Worm (Caenorhabditis elegans) whole organism, young adult: ENCODE data around the gene sra-6.

Source experiments
- B0035.1 ChIP-seq: sonication (generic microtip); optimal IDR thresholded peaks from 2 replicates; lab custom pipeline; 2016; ENCODE audit warnings: missing genetic modification characterization, mild to moderate bottlenecking, missing compliant biosample characterization, missing genotype, missing genetic modification reagents
- C06A6.2 ChIP-seq: fragments of 200-800 bp; sonication (Bioruptor generic); conservative IDR thresholded peaks from 2 replicates; pipeline ENCODE4 v1.3.6; 2022; ENCODE audit warnings: missing genetic modification characterization, missing compliant biosample characterization
- F22D6.2 ChIP-seq: sonication (generic microtip); optimal IDR thresholded peaks from 2 replicates; lab custom pipeline; 2016; ENCODE audit warnings: mild to moderate bottlenecking, missing genetic modification characterization, missing compliant biosample characterization
- F49E8.2 ChIP-seq: sonication (generic microtip); optimal IDR thresholded peaks from 3 replicates; lab custom pipeline; 2017; ENCODE audit warnings: missing genetic modification characterization, mild to moderate bottlenecking, missing compliant biosample characterization, antibody characterized with exemption, moderate library complexity; ENCODE audit not compliant: insufficient read depth
- T26A5.8 ChIP-seq: sonication (generic microtip); optimal IDR thresholded peaks from 2 replicates; lab custom pipeline; 2016; ENCODE audit warnings: missing genetic modification characterization, missing compliant biosample characterization
- Y53G8AR.9 ChIP-seq: fragments of 200-800 bp; sonication (Bioruptor generic); conservative IDR thresholded peaks from 2 replicates; pipeline ENCODE4 v1.3.6; 2022; ENCODE audit warnings: missing genetic modification reagents, missing genetic modification characterization, missing compliant biosample characterization
- ZK185.1 ChIP-seq: sonication (generic microtip); optimal IDR thresholded peaks from 2 replicates; lab custom pipeline; 2016; ENCODE audit warnings: mild to moderate bottlenecking, missing genetic modification characterization, missing compliant biosample characterization; ENCODE audit not compliant: poor library complexity, severe bottlenecking
- attf-6 ChIP-seq: fragments of 200-800 bp; sonication (Bioruptor generic); IDR thresholded peaks from 2 replicates; pipeline ENCODE4 v1.3.6; 2022; ENCODE audit warnings: missing genetic modification reagents, missing genetic modification characterization, missing compliant biosample characterization
- ccch-3 ChIP-seq: fragments of 200-800 bp; sonication (Bioruptor generic); optimal IDR thresholded peaks from 2 replicates; lab custom pipeline; 2018; ENCODE audit warnings: mild to moderate bottlenecking, missing genetic modification characterization, missing compliant biosample characterization
- ceh-40 ChIP-seq: fragments of 200-800 bp; sonication (Bioruptor generic); IDR thresholded peaks from 2 replicates; pipeline ENCODE4 v1.3.6; 2022; ENCODE audit warnings: missing genetic modification characterization, missing compliant biosample characterization
- dpl-1 ChIP-seq: fragments of 150-350 bp; optimal IDR thresholded peaks from 2 replicates; lab custom pipeline; 2014; ENCODE audit warnings: missing biosample characterization, missing genetic modification reagents, missing genetic modification characterization
- efl-1 ChIP-seq: fragments of 150-350 bp; optimal IDR thresholded peaks from 2 replicates; lab custom pipeline; 2014; ENCODE audit warnings: missing biosample characterization, missing genetic modification reagents, missing genetic modification characterization
- hlh-12 ChIP-seq: sonication (generic microtip); optimal IDR thresholded peaks from 2 replicates; lab custom pipeline; 2016; ENCODE audit warnings: missing genetic modification characterization, missing compliant biosample characterization
- hrde-1 ChIP-seq: sonication (generic microtip); optimal IDR thresholded peaks from 2 replicates; lab custom pipeline; 2016; ENCODE audit warnings: missing genetic modification characterization, mild to moderate bottlenecking, missing compliant biosample characterization, moderate library complexity, missing genotype, missing genetic modification reagents, borderline replicate concordance
- lsl-1 ChIP-seq: fragments of 200-800 bp; sonication (Bioruptor generic); optimal IDR thresholded peaks from 2 replicates; lab custom pipeline; 2018; ENCODE audit warnings: mild to moderate bottlenecking, missing genetic modification characterization, moderate library complexity, missing compliant biosample characterization
- mel-28 ChIP-seq: sonication (generic microtip); optimal IDR thresholded peaks from 2 replicates; lab custom pipeline; 2016; ENCODE audit warnings: borderline replicate concordance, mild to moderate bottlenecking, missing genetic modification characterization, missing compliant biosample characterization
- nfyb-1 ChIP-seq: fragments of 200-800 bp; sonication (Bioruptor generic); IDR thresholded peaks from 2 replicates; pipeline ENCODE4 v1.3.6; 2022; ENCODE audit warnings: missing genetic modification reagents, missing genetic modification characterization, missing compliant biosample characterization
- nhr-80 ChIP-seq: sonication (generic microtip); optimal IDR thresholded peaks from 2 replicates; lab custom pipeline; 2016; ENCODE audit warnings: missing genetic modification characterization, missing compliant biosample characterization
- rpc-1 ChIP-seq, 2 experiments: fragments of 150-350 bp in 1 of 2; sonication (generic microtip) in 1 of 2; optimal IDR thresholded peaks; 2 replicates each; lab custom pipeline; 2014 to 2018; ENCODE audit warnings: missing biosample characterization in 1 of 2, missing genetic modification characterization in 1 of 2, missing genetic modification reagents in 1 of 2, missing genotype in 1 of 2
- snpc-1.3 ChIP-seq: sonication (generic microtip); optimal IDR thresholded peaks from 2 replicates; lab custom pipeline; 2017; ENCODE audit warnings: missing genetic modification characterization, mild to moderate bottlenecking, missing compliant biosample characterization, antibody characterized with exemption, moderate library complexity, missing genotype, missing genetic modification reagents; ENCODE audit not compliant: insufficient read depth
- snpc-4 ChIP-seq, 5 experiments: fragments of 150-350 bp in 1 of 5; sonication (generic microtip) in 4 of 5; optimal IDR thresholded peaks; 2 replicates each; lab custom pipeline; 2014 to 2018; ENCODE audit warnings: missing genetic modification characterization in 5 of 5, missing biosample characterization in 3 of 5, antibody characterized with exemption in 2 of 5, mild to moderate bottlenecking in 2 of 5, missing compliant biosample characterization in 2 of 5, missing genotype in 2 of 5, moderate library complexity in 2 of 5, missing genetic modification reagents in 1 of 5
- somi-1 ChIP-seq: fragments of 200-800 bp; sonication (Bioruptor generic); optimal IDR thresholded peaks from 2 replicates; lab custom pipeline; 2018; ENCODE audit warnings: mild to moderate bottlenecking, missing genetic modification characterization, missing compliant biosample characterization
- sptf-2 ChIP-seq: fragments of 200-800 bp; sonication (Bioruptor generic); optimal IDR thresholded peaks from 2 replicates; lab custom pipeline; 2018; ENCODE audit warnings: mild to moderate bottlenecking, missing genetic modification characterization, missing compliant biosample characterization
- tbx-9 ChIP-seq: sonication (generic microtip); optimal IDR thresholded peaks from 2 replicates; lab custom pipeline; 2016; ENCODE audit warnings: borderline replicate concordance, missing genetic modification characterization, inconsistent platforms, missing compliant biosample characterization
- tlf-1 ChIP-seq: fragments of 200-800 bp; sonication (Bioruptor generic); optimal IDR thresholded peaks from 2 replicates; lab custom pipeline; 2018; ENCODE audit warnings: mild to moderate bottlenecking, missing genetic modification characterization, missing compliant biosample characterization
- ztf-18 ChIP-seq: sonication (generic microtip); optimal IDR thresholded peaks from 2 replicates; lab custom pipeline; 2016; ENCODE audit warnings: missing genotype, mild to moderate bottlenecking, missing genetic modification characterization, missing compliant biosample characterization
- ztf-22 ChIP-seq: fragments of 200-800 bp; sonication (Bioruptor generic); optimal IDR thresholded peaks from 2 replicates; lab custom pipeline; 2018; ENCODE audit warnings: mild to moderate bottlenecking, missing genetic modification characterization, moderate library complexity, missing compliant biosample characterization
- ztf-26 ChIP-seq: sonication (generic microtip); optimal IDR thresholded peaks from 2 replicates; lab custom pipeline; 2017; ENCODE audit warnings: missing genetic modification characterization, missing compliant biosample characterization
- ztf-3 ChIP-seq: fragments of 200-800 bp; sonication (Bioruptor generic); optimal IDR thresholded peaks from 2 replicates; lab custom pipeline; 2018; ENCODE audit warnings: mild to moderate bottlenecking, missing genetic modification characterization, missing compliant biosample characterization

Gene sra-6

DNA sequence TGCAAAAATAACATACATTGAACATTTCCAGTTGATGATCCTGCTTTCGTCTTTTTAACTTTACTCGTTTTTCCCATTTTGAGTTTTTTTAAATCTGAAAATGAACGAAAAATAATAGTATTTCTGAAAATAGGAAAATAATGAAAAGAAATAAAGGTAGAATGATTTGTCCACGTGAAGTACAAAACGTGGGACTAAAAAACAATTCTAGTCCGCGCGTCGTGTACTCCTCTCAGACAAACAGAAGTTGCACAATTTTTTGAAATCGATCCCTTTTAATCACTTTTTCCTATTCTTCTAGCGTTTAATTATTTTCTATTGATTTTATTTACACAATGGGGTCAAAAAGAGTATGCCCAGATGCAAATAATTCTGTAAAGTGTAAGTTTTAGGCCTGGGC, 40.5 kb upstream of the sra-6 start, which contains the start of the genes E02H1.1 and tag-124 (continued):
- TF ChIP-seq rpc-1 (optimal IDR thresholded peaks at IDR 0.05; lab: Kevin White, UChicago) = no peak
- no peak for TF ChIP-seq rpc-1 (tag; optimal IDR thresholded peaks at IDR 0.05; lab: Kevin White, UChicago)
- 0 out of 2 replicates have a peak, but pooled peaks have one; percentile 31 for TF ChIP-seq attf-6 (GFP tag; lab: Robert Waterston, UW)

DNA sequence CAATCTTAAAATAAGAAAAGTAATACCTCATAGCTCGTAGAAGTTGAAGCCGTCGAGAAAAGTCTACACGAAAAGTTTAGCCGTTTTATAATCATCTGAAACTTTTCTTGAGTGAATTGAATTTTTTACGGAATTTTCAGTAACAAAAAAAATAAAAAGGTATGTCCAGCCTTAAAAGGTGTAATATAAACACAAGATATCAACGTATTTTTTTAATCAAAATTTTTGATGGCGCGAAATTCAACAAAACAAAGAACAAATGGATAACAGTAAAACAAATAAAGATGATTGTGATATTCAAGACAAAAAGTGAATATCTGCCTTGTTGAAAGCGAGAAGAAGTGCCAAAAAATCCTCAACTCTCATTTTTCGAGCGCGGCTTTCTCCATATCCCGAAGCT, 39.0 kb upstream of the sra-6 start, which contains the start of gene eral-1:
eral-1 (minus strand) TSS at position 101 of the 400 bp plus-strand sequence.
- no peak for TF ChIP-seq Y53G8AR.9 (GFP tag; lab: Robert Waterston, UW)
- no peak for TF ChIP-seq C06A6.2 (GFP tag; lab: Robert Waterston, UW)
- TF ChIP-seq ztf-26 (tag; lab: Kevin White, UChicago) = no peak
- no peak for TF ChIP-seq ceh-40 (GFP tag; lab: Robert Waterston, UW)
- TF ChIP-seq ztf-3 (GFP tag; lab: Kevin White, UChicago) = no peak
- TF ChIP-seq hlh-12 (tag; lab: Kevin White, UChicago) = no peak
- no peak for TF ChIP-seq tlf-1 (GFP tag; lab: Kevin White, UChicago)
- no peak for TF ChIP-seq F22D6.2 (tag; lab: Kevin White, UChicago)
- TF ChIP-seq mel-28 (tag; lab: Kevin White, UChicago) = no peak
- no peak for TF ChIP-seq lsl-1 (GFP tag; lab: Kevin White, UChicago)
- no peak for TF ChIP-seq T26A5.8 (tag; lab: Kevin White, UChicago)
- TF ChIP-seq ztf-22 = no peak
- TF ChIP-seq, all 124 proteins: peak for 0

DNA sequence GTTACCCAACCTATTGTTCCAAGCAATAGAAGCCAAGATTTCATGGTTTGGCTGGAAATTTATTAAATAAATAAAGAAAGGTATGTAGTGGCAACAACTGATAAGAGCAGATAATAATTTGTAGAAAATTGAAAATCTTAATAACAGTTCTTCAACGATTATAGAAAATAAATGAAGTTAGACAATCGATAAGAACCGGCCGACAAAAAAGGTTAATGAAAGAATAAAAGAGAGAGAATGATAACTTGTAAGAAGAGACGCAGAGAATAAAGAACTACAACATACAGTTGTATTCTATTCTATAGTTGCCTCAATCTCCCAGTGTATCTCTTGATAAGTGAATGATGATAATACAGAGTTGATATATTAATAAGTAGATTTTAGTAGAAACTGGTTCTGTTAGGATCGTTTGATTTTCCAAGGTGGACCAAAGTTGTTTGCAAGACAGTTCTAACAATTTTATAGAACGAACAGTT, 36.2 kb upstream of the sra-6 start, which contains the start of gene ugt-58:
ugt-58 (minus strand) TSS at position 51 of the 476 bp plus-strand sequence.
- TF ChIP-seq ztf-18 (no peak), hrde-1 (tag; lab: Kevin White, UChicago) (no peak), nhr-80 (tag; lab: Kevin White, UChicago) (peak; percentile 5)

DNA sequence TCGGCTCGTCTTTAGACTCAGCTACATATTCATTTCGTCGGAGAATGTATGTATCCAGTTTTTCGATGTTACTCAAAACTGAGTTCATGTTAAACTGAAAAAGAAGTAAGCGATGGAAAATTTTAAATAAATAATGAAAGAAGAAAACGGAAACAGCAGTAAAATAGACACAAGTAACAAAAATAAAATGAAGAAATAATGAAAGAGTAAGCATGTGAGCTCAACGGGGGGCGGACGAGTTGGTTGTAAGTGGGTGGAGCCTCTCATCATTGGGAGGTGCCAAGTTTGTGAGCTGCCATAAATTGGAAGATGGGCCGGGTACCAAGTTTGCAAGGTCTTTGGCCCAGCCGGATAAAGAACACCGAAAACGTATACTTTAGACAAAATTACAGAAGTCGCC, 32.8 kb upstream of the sra-6 start, which contains the start of gene wee-1.1:
wee-1.1 (minus strand) TSS at position 101 of the 400 bp plus-strand sequence.
- TF ChIP-seq tbx-9 (no peak), snpc-4 (GFP tag; optimal IDR thresholded peaks at IDR 0.05; lab: Kevin White, UChicago) (no peak), snpc-4 (tag; optimal IDR thresholded peaks at IDR 0.05; lab: Kevin White, UChicago) (no peak), efl-1 (GFP tag; lab: Kevin White, UChicago) (no peak), dpl-1 (GFP tag; lab: Kevin White, UChicago) (no peak), sptf-2 (no peak), somi-1 (GFP tag; lab: Kevin White, UChicago) (no peak), ccch-3 (GFP tag; lab: Kevin White, UChicago) (no peak), ZK185.1 (tag; lab: Kevin White, UChicago) (no peak), B0035.1 (no peak), F49E8.2 (tag; lab: Kevin White, UChicago) (no peak)

DNA sequence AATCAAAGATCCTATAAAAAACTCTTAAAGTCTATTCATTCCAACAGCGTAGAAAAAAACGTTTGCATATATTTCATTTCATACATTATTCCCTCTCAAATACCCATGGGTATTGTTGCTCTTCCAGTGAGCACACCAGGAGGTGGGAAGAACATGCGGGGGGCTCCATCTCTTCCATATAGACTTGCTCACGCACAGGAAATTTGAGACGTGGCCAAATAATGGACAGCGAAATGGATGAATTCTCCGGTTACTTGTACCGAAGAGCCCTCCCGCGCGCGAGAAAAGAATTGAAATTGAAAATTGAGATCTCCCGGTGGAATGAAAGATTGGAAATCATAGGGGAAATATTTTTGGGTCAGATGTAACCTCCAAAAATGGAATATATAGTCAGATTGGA, 27.0 kb upstream of the sra-6 start:
- TF ChIP-seq nfyb-1 (GFP tag; lab: Robert Waterston, UW) = 0 out of 2 replicates have a peak, but pooled peaks have one; percentile 33
- no peak for TF ChIP-seq snpc-1.3 (tag; lab: Kevin White, UChicago)
